Worm (Caenorhabditis elegans) whole organism, L2 larva: Measurements from ENCODE around the gene bath-27.

Source experiments
- C34F6.9 ChIP-seq: fragments of 150-350 bp; optimal IDR thresholded peaks from 2 replicates; lab custom pipeline; 2014; ENCODE audit warnings: missing biosample characterization, missing genetic modification characterization
- F13H6.1 ChIP-seq: sonication (generic microtip); optimal IDR thresholded peaks from 2 replicates; lab custom pipeline; 2016; ENCODE audit warnings: missing genetic modification characterization, missing compliant biosample characterization
- R02D3.7 ChIP-seq: fragments of 150-350 bp; optimal IDR thresholded peaks from 2 replicates; lab custom pipeline; 2014; ENCODE audit warnings: missing biosample characterization, missing genetic modification characterization
- Y55F3AM.14 ChIP-seq: fragments of 200-800 bp; sonication (Bioruptor generic); optimal IDR thresholded peaks from 2 replicates; lab custom pipeline; 2018; ENCODE audit warnings: mild to moderate bottlenecking, missing genetic modification characterization, missing compliant biosample characterization
- alr-1 ChIP-seq: fragments of 150-350 bp; optimal IDR thresholded peaks from 2 replicates; lab custom pipeline; 2014; ENCODE audit warnings: missing biosample characterization, missing genetic modification characterization
- ama-1 ChIP-seq: fragments of 150-350 bp; optimal IDR thresholded peaks from 2 replicates; lab custom pipeline; 2018; ENCODE audit warnings: inconsistent platforms
- blmp-1 ChIP-seq: sonication (generic microtip); optimal IDR thresholded peaks from 2 replicates; lab custom pipeline; 2017; ENCODE audit warnings: missing genetic modification characterization, mild to moderate bottlenecking, missing compliant biosample characterization, antibody characterized with exemption, moderate library complexity; ENCODE audit not compliant: insufficient read depth
- ceh-16 ChIP-seq: fragments of 150-350 bp; optimal IDR thresholded peaks from 2 replicates; lab custom pipeline; 2014; ENCODE audit warnings: missing biosample characterization, missing genetic modification characterization
- crh-2 ChIP-seq: sonication (generic microtip); optimal IDR thresholded peaks from 2 replicates; lab custom pipeline; 2017; ENCODE audit warnings: missing biosample characterization, missing genetic modification characterization
- dmd-4 ChIP-seq: sonication (generic microtip); optimal IDR thresholded peaks from 2 replicates; lab custom pipeline; 2017; ENCODE audit warnings: missing biosample characterization, missing genetic modification characterization
- egl-27 ChIP-seq: sonication (generic microtip); optimal IDR thresholded peaks from 3 replicates; lab custom pipeline; 2017; ENCODE audit warnings: missing biosample characterization, missing genetic modification reagents, missing genetic modification characterization
- elt-1 ChIP-seq: fragments of 150-350 bp; optimal IDR thresholded peaks from 2 replicates; lab custom pipeline; 2014; ENCODE audit warnings: missing biosample characterization, missing genetic modification characterization
- fos-1 ChIP-seq: fragments of 150-350 bp; optimal IDR thresholded peaks from 2 replicates; lab custom pipeline; 2014; ENCODE audit warnings: missing biosample characterization, missing genetic modification characterization
- gmeb-1 ChIP-seq: fragments of 150-350 bp; optimal IDR thresholded peaks from 2 replicates; lab custom pipeline; 2014; ENCODE audit warnings: missing biosample characterization, missing genetic modification characterization
- lin-11 ChIP-seq: fragments of 150-350 bp; sonication (generic microtip); optimal IDR thresholded peaks from 2 replicates; lab custom pipeline; 2014; ENCODE audit warnings: missing biosample characterization, missing genetic modification characterization, inconsistent platforms, mixed read lengths
- lin-39 ChIP-seq: fragments of 150-350 bp; optimal IDR thresholded peaks from 2 replicates; lab custom pipeline; 2014; ENCODE audit warnings: missing biosample characterization, missing genetic modification reagents, missing genetic modification characterization
- lsy-2 ChIP-seq, 2 experiments: fragments of 150-350 bp in 1 of 2; sonication (generic microtip) in 1 of 2; optimal IDR thresholded peaks; 2 replicates each; lab custom pipeline; 2014 to 2017; ENCODE audit warnings: missing biosample characterization in 2 of 2, missing genetic modification characterization in 2 of 2
- mbf-1 ChIP-seq: sonication (generic microtip); optimal IDR thresholded peaks from 2 replicates; lab custom pipeline; 2017; ENCODE audit warnings: missing biosample characterization, missing genetic modification characterization
- mdl-1 ChIP-seq, 2 experiments: fragments of 150-350 bp in 1 of 2; sonication (generic microtip) in 1 of 2; optimal IDR thresholded peaks; 2 replicates each; lab custom pipeline; 2017; ENCODE audit warnings: missing biosample characterization in 2 of 2, missing genetic modification characterization in 2 of 2
- nhr-10 ChIP-seq: sonication (generic microtip); optimal IDR thresholded peaks from 2 replicates; lab custom pipeline; 2017; ENCODE audit warnings: missing biosample characterization, missing genetic modification characterization
- nhr-11 ChIP-seq: fragments of 150-350 bp; optimal IDR thresholded peaks from 2 replicates; lab custom pipeline; 2014; ENCODE audit warnings: missing biosample characterization, missing genetic modification characterization
- nhr-12 ChIP-seq: fragments of 150-350 bp; optimal IDR thresholded peaks from 2 replicates; lab custom pipeline; 2014; ENCODE audit warnings: missing biosample characterization, missing genetic modification characterization
- nhr-23 ChIP-seq: fragments of 150-350 bp; optimal IDR thresholded peaks from 2 replicates; lab custom pipeline; 2014; ENCODE audit warnings: missing biosample characterization, missing genetic modification reagents, missing genetic modification characterization
- nhr-25 ChIP-seq: fragments of 150-350 bp; sonication (generic microtip); optimal IDR thresholded peaks from 3 replicates; lab custom pipeline; 2014; ENCODE audit warnings: missing biosample characterization, missing genetic modification characterization
- nhr-6 ChIP-seq: fragments of 150-350 bp; optimal IDR thresholded peaks from 2 replicates; lab custom pipeline; 2014; ENCODE audit warnings: missing biosample characterization, missing genetic modification characterization
- peb-1 ChIP-seq: fragments of 150-350 bp; optimal IDR thresholded peaks from 2 replicates; lab custom pipeline; 2014; ENCODE audit warnings: missing biosample characterization, missing genetic modification characterization
- skn-1 ChIP-seq: sonication (generic microtip); optimal IDR thresholded peaks from 2 replicates; lab custom pipeline; 2017; ENCODE audit warnings: missing biosample characterization, missing genetic modification characterization
- sma-9 ChIP-seq, 2 experiments: fragments of 150-350 bp in 1 of 2; sonication (generic microtip) in 1 of 2; optimal IDR thresholded peaks; 2 replicates each; lab custom pipeline; 2014 to 2016; ENCODE audit warnings: missing genetic modification characterization in 2 of 2, mild to moderate bottlenecking in 1 of 2, missing biosample characterization in 1 of 2, missing compliant biosample characterization in 1 of 2, missing genetic modification reagents in 1 of 2, moderate library complexity in 1 of 2
- unc-39 ChIP-seq: fragments of 150-350 bp; optimal IDR thresholded peaks from 2 replicates; lab custom pipeline; 2014; ENCODE audit warnings: missing biosample characterization, missing genetic modification characterization
- unc-55 ChIP-seq: fragments of 150-350 bp; sonication (generic microtip); optimal IDR thresholded peaks from 3 replicates; lab custom pipeline; 2014; ENCODE audit warnings: missing biosample characterization, missing genetic modification reagents, missing genetic modification characterization
- ztf-11 ChIP-seq: sonication (generic microtip); optimal IDR thresholded peaks from 2 replicates; lab custom pipeline; 2017; ENCODE audit warnings: missing biosample characterization, missing genetic modification characterization
- ztf-4 ChIP-seq: fragments of 150-350 bp; optimal IDR thresholded peaks from 2 replicates; lab custom pipeline; 2014; ENCODE audit warnings: missing biosample characterization, missing genetic modification characterization

The bath-27 gene

DNA sequence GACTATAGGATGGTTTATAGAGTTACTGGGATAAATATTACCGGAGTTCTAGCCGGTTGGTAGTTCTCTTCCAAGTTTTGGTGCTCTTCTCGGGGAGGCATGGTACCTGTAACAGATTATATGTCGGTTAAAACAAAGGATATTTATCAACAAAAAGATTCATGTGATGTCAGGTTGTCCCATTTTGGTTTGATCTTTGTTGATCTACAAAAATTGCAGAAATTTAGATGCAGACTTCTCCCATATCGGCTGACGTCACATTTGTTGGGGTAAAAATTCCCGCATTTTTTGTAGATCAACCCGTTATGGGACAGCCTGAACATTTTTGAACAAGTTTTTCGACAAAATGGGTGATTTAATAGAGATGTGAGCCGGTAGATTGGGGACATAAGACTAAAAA lies 9.2 kb downstream of the bath-27 start, which contains the start of gene Y49F6C.7:
Y49F6C.7 (minus strand) TSS at position 101 of the 400 bp plus-strand sequence.
- no peak for TF ChIP-seq nhr-25
- no peak for TF ChIP-seq C34F6.9
- no peak for TF ChIP-seq nhr-23
- TF ChIP-seq, all 48 proteins: peak for 0

DNA sequence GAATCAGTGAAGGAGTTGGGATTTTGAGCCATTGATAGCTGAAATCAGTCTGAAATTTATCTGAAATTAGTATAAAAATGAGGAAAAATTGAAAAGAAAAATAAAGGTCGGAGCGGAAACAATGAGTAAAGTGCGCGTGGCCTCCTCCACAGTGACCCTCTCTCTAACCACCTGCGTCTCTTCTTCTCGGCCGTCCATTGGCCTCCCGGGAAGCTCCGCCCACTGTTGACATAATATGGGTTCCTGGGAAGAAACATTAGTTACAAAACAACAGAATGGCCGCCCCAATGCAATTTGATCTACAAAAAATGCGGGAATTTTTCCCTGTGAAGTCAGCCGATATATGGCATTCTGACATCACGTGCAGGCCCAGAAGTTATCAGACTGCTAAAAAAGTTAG lies 11.1 kb downstream of the bath-27 start, which contains the start of gene Y49F6C.8:
Y49F6C.8 (minus strand) TSS at position 51 of the 400 bp plus-strand sequence.
- TF ChIP-seq nhr-11 (tag; lab: Kevin White, UChicago): no peak
- no peak for TF ChIP-seq crh-2 (tag; lab: Kevin White, UChicago)
- peak in 1 of 2 experiments; percentile 41 for TF ChIP-seq lsy-2 (tag; optimal IDR thresholded peaks at IDR 0.05; lab: Kevin White, UChicago)
- no peak for TF ChIP-seq peb-1
- TF ChIP-seq gmeb-1 (tag; lab: Kevin White, UChicago): no peak
- TF ChIP-seq Y55F3AM.14 (GFP tag; lab: Kevin White, UChicago): no peak
- TF ChIP-seq, all 48 proteins: peak for 1

DNA sequence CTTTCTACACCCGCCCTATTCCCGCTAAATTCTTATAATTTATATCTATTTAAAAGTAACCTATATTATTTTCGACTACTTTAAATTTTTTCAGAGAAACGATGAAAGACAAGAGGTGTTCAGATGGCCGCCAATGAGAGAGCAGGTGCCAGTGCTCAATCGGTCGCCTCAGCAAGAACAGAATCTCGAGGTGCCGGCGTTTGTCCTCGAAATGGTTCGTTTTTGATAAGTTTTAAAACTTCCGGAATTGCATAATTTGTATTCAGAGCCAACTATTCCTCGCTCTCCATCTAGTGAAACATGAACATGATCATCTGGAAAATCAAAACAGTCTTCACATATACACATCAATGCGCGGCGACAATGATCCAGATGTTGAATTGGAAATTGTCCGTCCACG lies 12.1 kb downstream of the bath-27 start, which contains the start of gene bath-23:
bath-23 (plus strand) TSS at position 301 of the 400 bp plus-strand sequence.
- no peak for TF ChIP-seq lsy-2 (tag; optimal IDR thresholded peaks at IDR 0.05; lab: Kevin White, UChicago)
- no peak for TF ChIP-seq crh-2 (tag; lab: Kevin White, UChicago)
- TF ChIP-seq egl-27 (tag; lab: Kevin White, UChicago): no peak
- no peak for TF ChIP-seq dmd-4
- no peak for TF ChIP-seq ztf-4 (tag; lab: Kevin White, UChicago)
- no peak for TF ChIP-seq lin-39
- TF ChIP-seq alr-1: no peak
- TF ChIP-seq skn-1 (tag; lab: Kevin White, UChicago): no peak
- no peak for TF ChIP-seq fos-1 (tag; lab: Kevin White, UChicago)
- no peak for TF ChIP-seq ama-1 (lab: Kevin White, UChicago)
- TF ChIP-seq C34F6.9: no peak
- TF ChIP-seq elt-1 (tag; lab: Kevin White, UChicago): no peak

DNA sequence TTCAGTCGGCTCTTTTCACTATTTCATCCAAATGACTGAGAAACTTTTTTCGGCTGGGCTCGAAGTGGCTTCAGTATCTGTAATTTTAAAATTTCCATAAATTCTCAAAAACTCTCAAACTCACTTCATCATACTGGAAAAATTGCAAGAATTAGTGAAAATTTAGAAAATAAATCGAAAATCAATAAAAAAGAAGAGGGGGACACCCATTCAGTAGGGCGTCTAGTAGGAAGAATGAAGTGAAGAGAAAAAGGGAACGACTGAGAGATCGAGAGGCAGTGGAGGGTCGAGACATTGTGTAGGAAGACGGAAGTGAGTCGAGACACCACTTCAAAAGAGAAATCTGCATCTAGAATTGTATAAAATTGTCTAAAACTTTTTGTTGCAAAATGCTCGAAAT lies 14.9 kb downstream of the bath-27 start:
- TF ChIP-seq nhr-25: no peak
- TF ChIP-seq ama-1 (lab: Kevin White, UChicago): no peak
- TF ChIP-seq nhr-6 (tag; lab: Kevin White, UChicago): no peak
- no peak for TF ChIP-seq nhr-12 (tag; lab: Kevin White, UChicago)
- TF ChIP-seq R02D3.7: no peak
- peak; percentile 2 for TF ChIP-seq C34F6.9
- TF ChIP-seq nhr-10: no peak
- TF ChIP-seq unc-55 (GFP tag; lab: Kevin White, UChicago): peak; percentile 57
- TF ChIP-seq ceh-16 (tag; lab: Kevin White, UChicago): no peak
- no peak for TF ChIP-seq F13H6.1 (tag; lab: Kevin White, UChicago)
- TF ChIP-seq, all 48 proteins: peak for 2

DNA sequence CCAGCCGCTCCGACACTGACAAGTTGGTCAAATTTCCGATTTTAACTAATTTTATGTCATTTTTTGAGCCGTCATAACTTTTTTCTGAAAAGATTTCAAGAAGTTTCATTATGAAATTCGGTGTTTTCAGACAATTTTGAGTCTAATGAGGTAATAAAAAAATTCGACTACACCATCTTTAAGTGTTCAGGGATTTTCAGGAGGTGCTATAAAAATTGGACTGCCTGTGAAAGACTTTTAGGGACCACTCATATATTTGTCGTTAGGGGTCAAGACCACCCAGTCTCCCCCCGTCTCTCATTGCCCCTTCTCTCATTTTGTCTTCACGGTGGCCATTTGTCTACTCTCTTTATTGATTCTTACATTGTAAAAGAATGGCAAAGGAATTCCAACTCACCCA lies 15.8 kb downstream of the bath-27 start, which contains the start of gene bath-10:
bath-10 (plus strand) TSS at position 301 of the 400 bp plus-strand sequence.
- TF ChIP-seq blmp-1 (tag; lab: Kevin White, UChicago) (no peak), lin-11 (tag; lab: Kevin White, UChicago) (no peak), mbf-1 (tag; lab: Kevin White, UChicago) (no peak), gmeb-1 (tag; lab: Kevin White, UChicago) (no peak), mdl-1 (tag; optimal IDR thresholded peaks at IDR 0.05; lab: Kevin White, UChicago) (no peak), fos-1 (tag; lab: Kevin White, UChicago) (no peak)

DNA sequence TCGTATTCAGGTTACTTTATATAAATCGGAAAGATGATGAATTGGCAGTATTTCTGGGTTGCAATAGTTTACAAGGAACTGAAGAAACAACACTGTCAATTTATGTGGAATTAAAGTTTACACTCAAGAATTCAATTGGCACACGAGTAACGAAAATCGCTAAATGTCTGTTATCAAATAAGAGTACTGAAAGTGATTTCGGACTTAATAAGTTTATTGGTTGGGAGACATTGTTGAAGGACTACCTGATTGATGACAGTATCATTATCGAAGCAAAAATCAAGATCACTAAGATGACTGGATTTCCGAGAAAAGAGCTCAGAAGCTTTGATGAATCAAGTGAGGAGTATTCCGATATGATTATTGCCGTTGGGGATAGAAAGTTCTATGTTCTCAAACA lies 16.4 kb downstream of the bath-27 start:
- TF ChIP-seq ztf-11 (tag; lab: Kevin White, UChicago) (no peak), sma-9 (GFP tag; optimal IDR thresholded peaks at IDR 0.05; lab: Kevin White, UChicago) (no peak), sma-9 (tag; optimal IDR thresholded peaks at IDR 0.05; lab: Kevin White, UChicago) (no peak), C34F6.9 (no peak), peb-1 (no peak), Y55F3AM.14 (GFP tag; lab: Kevin White, UChicago) (no peak), unc-39 (tag; lab: Kevin White, UChicago) (no peak)
